Worm (Caenorhabditis elegans) whole organism, L3 larva: ENCODE results near the gene cee-1.
A peak's percentile ranks its signal among the peaks of the same experiment; 100 is the strongest.

ENCODE experiments used
- R02D3.7 ChIP-seq: fragments of 150-350 bp; optimal IDR thresholded peaks from 2 replicates; lab custom pipeline; 2014; ENCODE audit warnings: missing biosample characterization, missing genetic modification characterization
- aly-2 ChIP-seq: fragments of 150-350 bp; optimal IDR thresholded peaks from 2 replicates; lab custom pipeline; 2014; ENCODE audit warnings: missing biosample characterization, missing genetic modification characterization
- ama-1 ChIP-seq: fragments of 150-350 bp; optimal IDR thresholded peaks from 2 replicates; lab custom pipeline; 2018
- ceh-28 ChIP-seq: fragments of 150-350 bp; optimal IDR thresholded peaks from 2 replicates; lab custom pipeline; 2014; ENCODE audit warnings: missing biosample characterization, missing genetic modification reagents, missing genetic modification characterization
- ceh-82 ChIP-seq: fragments of 150-350 bp; optimal IDR thresholded peaks from 2 replicates; lab custom pipeline; 2014; ENCODE audit warnings: missing biosample characterization, missing genetic modification characterization
- egl-27 ChIP-seq: sonication (generic microtip); optimal IDR thresholded peaks from 4 replicates; lab custom pipeline; 2017; ENCODE audit warnings: missing biosample characterization, missing genetic modification reagents, missing genetic modification characterization
- egl-5 ChIP-seq: fragments of 150-350 bp; optimal IDR thresholded peaks from 2 replicates; lab custom pipeline; 2017; ENCODE audit warnings: missing biosample characterization, missing genetic modification reagents, missing genetic modification characterization, inconsistent platforms
- elt-2 ChIP-seq: sonication (generic microtip); optimal IDR thresholded peaks from 2 replicates; lab custom pipeline; 2016; ENCODE audit warnings: missing genetic modification reagents, mild to moderate bottlenecking, missing genetic modification characterization, missing compliant biosample characterization
- elt-3 ChIP-seq, 3 experiments: fragments of 150-350 bp in 1 of 3; sonication (generic microtip) in 2 of 3; optimal IDR thresholded peaks; 2 replicates in 2 of 3; 4 replicates in 1 of 3; lab custom pipeline; 2014 to 2017; ENCODE audit warnings: missing biosample characterization in 3 of 3, missing genetic modification characterization in 3 of 3
- eor-1 ChIP-seq, 2 experiments: fragments of 150-350 bp; optimal IDR thresholded peaks; 2 replicates each; lab custom pipeline; 2014 to 2018; ENCODE audit warnings: missing biosample characterization in 2 of 2, missing genetic modification characterization in 2 of 2
- fkh-10 ChIP-seq: sonication (generic microtip); optimal IDR thresholded peaks from 2 replicates; lab custom pipeline; 2017; ENCODE audit warnings: missing biosample characterization, missing genetic modification reagents, missing genetic modification characterization
- fkh-2 ChIP-seq: fragments of 150-350 bp; optimal IDR thresholded peaks from 2 replicates; lab custom pipeline; 2014; ENCODE audit warnings: missing biosample characterization, missing genetic modification reagents, missing genetic modification characterization
- hmg-11 ChIP-seq: sonication (generic microtip); optimal IDR thresholded peaks from 2 replicates; lab custom pipeline; 2016; ENCODE audit warnings: missing genetic modification characterization, missing compliant biosample characterization
- jun-1 ChIP-seq: fragments of 150-350 bp; optimal IDR thresholded peaks from 2 replicates; lab custom pipeline; 2014; ENCODE audit warnings: missing biosample characterization, missing genetic modification reagents, missing genetic modification characterization
- lin-15B ChIP-seq: fragments of 150-350 bp; optimal IDR thresholded peaks from 2 replicates; lab custom pipeline; 2014; ENCODE audit warnings: missing biosample characterization, missing genetic modification characterization
- lin-39 ChIP-seq: fragments of 150-350 bp; optimal IDR thresholded peaks from 2 replicates; lab custom pipeline; 2018; ENCODE audit warnings: missing biosample characterization, missing genetic modification reagents, missing genetic modification characterization
- lsy-12 ChIP-seq: sonication (generic microtip); optimal IDR thresholded peaks from 2 replicates; lab custom pipeline; 2016; ENCODE audit warnings: mild to moderate bottlenecking, missing genetic modification characterization, missing compliant biosample characterization
- nfya-1 ChIP-seq: sonication (generic microtip); optimal IDR thresholded peaks from 2 replicates; lab custom pipeline; 2017; ENCODE audit warnings: missing genetic modification characterization, mild to moderate bottlenecking, missing compliant biosample characterization, antibody characterized with exemption, moderate library complexity; ENCODE audit not compliant: insufficient read depth
- nhr-11 ChIP-seq: fragments of 150-350 bp; optimal IDR thresholded peaks from 2 replicates; lab custom pipeline; 2014; ENCODE audit warnings: missing biosample characterization, missing genetic modification characterization
- nhr-12 ChIP-seq: fragments of 150-350 bp; optimal IDR thresholded peaks from 2 replicates; lab custom pipeline; 2014; ENCODE audit warnings: missing biosample characterization, missing genetic modification characterization
- nhr-23 ChIP-seq: fragments of 150-350 bp; optimal IDR thresholded peaks from 2 replicates; lab custom pipeline; 2014; ENCODE audit warnings: missing biosample characterization, missing genetic modification reagents, missing genetic modification characterization
- nhr-25 ChIP-seq: sonication (generic microtip); optimal IDR thresholded peaks from 2 replicates; lab custom pipeline; 2017; ENCODE audit warnings: missing biosample characterization, missing genetic modification characterization
- nhr-43 ChIP-seq: sonication (generic microtip); optimal IDR thresholded peaks from 2 replicates; lab custom pipeline; 2016; ENCODE audit warnings: mild to moderate bottlenecking, missing genetic modification characterization, missing compliant biosample characterization; ENCODE audit not compliant: poor library complexity, severe bottlenecking
- nhr-67 ChIP-seq: fragments of 150-350 bp; optimal IDR thresholded peaks from 2 replicates; lab custom pipeline; 2014; ENCODE audit warnings: missing biosample characterization, missing genetic modification characterization
- nhr-77 ChIP-seq: fragments of 150-350 bp; optimal IDR thresholded peaks from 2 replicates; lab custom pipeline; 2014; ENCODE audit warnings: missing biosample characterization, missing genetic modification characterization
- pha-4 ChIP-seq: fragments of 150-350 bp; optimal IDR thresholded peaks from 2 replicates; lab custom pipeline; 2014; ENCODE audit warnings: missing biosample characterization, missing genetic modification reagents, missing genetic modification characterization
- pqm-1 ChIP-seq: fragments of 150-350 bp; optimal IDR thresholded peaks from 2 replicates; lab custom pipeline; 2017; ENCODE audit warnings: missing biosample characterization, missing genetic modification characterization, inconsistent platforms
- skn-1 ChIP-seq: fragments of 150-350 bp; optimal IDR thresholded peaks from 2 replicates; lab custom pipeline; 2014; ENCODE audit warnings: missing biosample characterization, missing genetic modification characterization
- snpc-4 ChIP-seq: fragments of 150-350 bp; optimal IDR thresholded peaks from 2 replicates; lab custom pipeline; 2014; ENCODE audit warnings: missing biosample characterization, missing genetic modification characterization
- tbx-2 ChIP-seq: sonication (generic microtip); optimal IDR thresholded peaks from 2 replicates; lab custom pipeline; 2016; ENCODE audit warnings: mild to moderate bottlenecking, missing genetic modification characterization, missing compliant biosample characterization
- unc-39 ChIP-seq: sonication (generic microtip); optimal IDR thresholded peaks from 4 replicates; lab custom pipeline; 2017; ENCODE audit warnings: missing biosample characterization, missing genetic modification characterization
- zag-1 ChIP-seq: fragments of 150-350 bp; optimal IDR thresholded peaks from 2 replicates; lab custom pipeline; 2014; ENCODE audit warnings: missing biosample characterization, missing genetic modification characterization
- ztf-4 ChIP-seq: fragments of 150-350 bp; optimal IDR thresholded peaks from 2 replicates; lab custom pipeline; 2014; ENCODE audit warnings: missing biosample characterization, missing genetic modification characterization

cee-1 gene

DNA sequence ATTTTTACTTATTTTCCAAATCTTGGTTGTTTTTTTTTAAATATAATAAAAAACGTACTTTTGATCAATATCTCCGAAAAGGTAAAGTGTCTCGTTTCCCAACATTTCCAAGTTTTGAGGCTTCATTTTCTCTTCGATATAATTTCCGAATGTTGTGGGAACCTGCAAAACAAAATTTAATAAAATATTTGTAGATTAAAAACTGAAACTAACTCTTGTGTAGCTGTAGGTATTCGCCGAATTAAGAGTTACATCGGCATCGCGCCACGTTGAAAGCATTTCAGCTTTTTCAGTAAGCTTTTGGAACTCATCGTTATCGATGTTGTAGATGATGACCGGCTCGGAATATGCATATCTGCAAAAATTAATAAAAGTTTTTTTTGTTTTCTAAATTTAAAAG is 49.9 kb downstream of the cee-1 start, which contains the start of gene vps-22:
Gene vps-22 (minus strand): TSS at position 101 of the 400 bp plus-strand sequence.
- TF ChIP-seq ceh-28 (tag; lab: Kevin White, UChicago) (no peak), eor-1 (tag; optimal IDR thresholded peaks at IDR 0.05; lab: Kevin White, UChicago) (no peak), egl-27 (tag; lab: Kevin White, UChicago) (no peak), nhr-43 (tag; lab: Kevin White, UChicago) (no peak), elt-3 (tag; optimal IDR thresholded peaks at IDR 0.05; lab: Kevin White, UChicago) (no peak), snpc-4 (tag; lab: Kevin White, UChicago) (no peak), ama-1 (lab: Kevin White, UChicago) (no peak), ztf-4 (tag; lab: Kevin White, UChicago) (no peak), aly-2 (tag; lab: Kevin White, UChicago) (no peak), elt-2 (tag; lab: Kevin White, UChicago) (no peak), lsy-12 (tag; lab: Kevin White, UChicago) (no peak)

ce11 chrIII:4962886-4963285 is 50.4 kb downstream of the cee-1 start, which contains the start of gene C27F2.9:
Gene C27F2.9 (minus strand): TSS chrIII:4963044.
- peak; percentile 79 for TF ChIP-seq R02D3.7 (tag; lab: Kevin White, UChicago)
- TF ChIP-seq nhr-67 (tag; lab: Kevin White, UChicago): no peak
- peak; percentile 3 for TF ChIP-seq fkh-10 (GFP tag; lab: Kevin White, UChicago)
- no peak for TF ChIP-seq zag-1 (tag; lab: Kevin White, UChicago)
- TF ChIP-seq ceh-28 (tag; lab: Kevin White, UChicago): peak; percentile 75
- TF ChIP-seq nhr-11 (tag; lab: Kevin White, UChicago): peak; percentile 51
- peak; percentile 60 for TF ChIP-seq jun-1
- TF ChIP-seq nfya-1 (tag; lab: Kevin White, UChicago): peak; percentile 92
- peak; percentile 27 for TF ChIP-seq ceh-82 (tag; lab: Kevin White, UChicago)
- no peak for TF ChIP-seq nhr-12 (tag; lab: Kevin White, UChicago)
- peak; percentile 92 for TF ChIP-seq pha-4
- TF ChIP-seq tbx-2 (tag; lab: Kevin White, UChicago): peak; percentile 70
- TF ChIP-seq nhr-23 (tag; lab: Kevin White, UChicago): peak; percentile 91
- TF ChIP-seq elt-3 (tag; optimal IDR thresholded peaks at IDR 0.05; lab: Kevin White, UChicago): peak in 1 of 3 experiments; percentile 13
- peak; percentile 64 for TF ChIP-seq skn-1
- TF ChIP-seq snpc-4 (tag; lab: Kevin White, UChicago): peak; percentile 91
- TF ChIP-seq aly-2 (tag; lab: Kevin White, UChicago): no peak
- peak; percentile 55 for TF ChIP-seq elt-2 (tag; lab: Kevin White, UChicago)
- no peak for TF ChIP-seq egl-27 (tag; lab: Kevin White, UChicago)
- TF ChIP-seq ama-1 (lab: Kevin White, UChicago): peak; percentile 43
- TF ChIP-seq pqm-1 (tag; lab: Kevin White, UChicago): peak; percentile 34
- peak; percentile 12 for TF ChIP-seq egl-5 (tag; lab: Kevin White, UChicago)
- TF ChIP-seq fkh-2 (tag; lab: Kevin White, UChicago): peak; percentile 22
- peak; percentile 72 for TF ChIP-seq lsy-12 (tag; lab: Kevin White, UChicago)
- peak; percentile 67 for TF ChIP-seq lin-39 (tag; lab: Kevin White, UChicago)
- peak; percentile 83 for TF ChIP-seq nhr-43 (tag; lab: Kevin White, UChicago)
- peak; percentile 84 for TF ChIP-seq lin-15B (tag; lab: Kevin White, UChicago)
- peak; percentile 50 for TF ChIP-seq nhr-77
- TF ChIP-seq ztf-4 (tag; lab: Kevin White, UChicago): no peak
- TF ChIP-seq unc-39: no peak
- peak; percentile 63 for TF ChIP-seq hmg-11 (tag; lab: Kevin White, UChicago)
- TF ChIP-seq nhr-25 (tag; lab: Kevin White, UChicago): peak; percentile 79
- TF ChIP-seq, all 47 proteins: peak for 25
